Fruit fly (Drosophila melanogaster) whole organism, embryonic: ENCODE data around the gene CG34298.

Experiments
- Ada2b ChIP-seq: fragments of 200-800 bp; sonication (Bioruptor generic); IDR thresholded peaks from 2 replicates; pipeline ENCODE4 v1.3.6; 2022; ENCODE audit warnings: missing biosample characterization, missing genetic modification characterization
- Atf-2 ChIP-seq: fragments of 200-800 bp; sonication (Bioruptor generic); optimal IDR thresholded peaks from 2 replicates; lab custom pipeline; 2016; ENCODE audit warnings: missing biosample characterization, missing genetic modification characterization
- Atf3 ChIP-seq: fragments of 200-800 bp; sonication (Bioruptor generic); optimal IDR thresholded peaks from 3 replicates; lab custom pipeline; 2016; ENCODE audit warnings: missing biosample characterization, missing genetic modification characterization
- Awh ChIP-seq: fragments of 200-800 bp; sonication (Bioruptor generic); IDR thresholded peaks from 2 replicates; pipeline ENCODE4, ENCODE4 v1.3.6; 2022; ENCODE audit warnings: missing biosample characterization, missing genetic modification characterization
- BEAF-32 ChIP-seq: fragments of 200-800 bp; sonication (Bioruptor generic); optimal IDR thresholded peaks from 3 replicates; lab custom pipeline; 2017; ENCODE audit warnings: missing biosample characterization, missing genetic modification characterization, mild to moderate bottlenecking, moderate library complexity, missing genetic modification reagents
- CG10654 ChIP-seq: fragments of 200-800 bp; sonication (Bioruptor generic); optimal IDR thresholded peaks from 2 replicates; lab custom pipeline; 2016; ENCODE audit warnings: missing biosample characterization, missing genetic modification characterization
- CG11247 ChIP-seq: fragments of 200-800 bp; sonication (Bioruptor generic); IDR thresholded peaks from 2 replicates; pipeline ENCODE4 v1.3.6; 2022; ENCODE audit warnings: missing biosample characterization, missing genetic modification characterization
- CG11456 ChIP-seq: fragments of 200-800 bp; sonication (Bioruptor generic); IDR thresholded peaks from 3 replicates; pipeline ENCODE4 v1.3.6; 2022; ENCODE audit warnings: missing biosample characterization, missing genetic modification characterization
- CG14860 ChIP-seq: fragments of 200-800 bp; sonication (Bioruptor generic); IDR thresholded peaks from 3 replicates; pipeline ENCODE4 v1.3.6; 2022; ENCODE audit warnings: missing biosample characterization, missing genetic modification characterization; ENCODE audit not compliant: partially characterized antibody
- CG15601 ChIP-seq: fragments of 200-800 bp; sonication (Bioruptor generic); optimal IDR thresholded peaks from 3 replicates; lab custom pipeline; 2019; ENCODE audit warnings: missing biosample characterization, mild to moderate bottlenecking, missing genetic modification characterization, moderate library complexity
- CG1647 ChIP-seq: fragments of 200-800 bp; sonication (Bioruptor generic); optimal IDR thresholded peaks from 3 replicates; lab custom pipeline; 2016; ENCODE audit warnings: missing biosample characterization, missing genetic modification characterization
- CG17359 ChIP-seq: fragments of 200-800 bp; sonication (Bioruptor generic); optimal IDR thresholded peaks from 3 replicates; lab custom pipeline; 2018; ENCODE audit warnings: missing biosample characterization, mild to moderate bottlenecking, missing genetic modification characterization, moderate library complexity
- CG17802 ChIP-seq: fragments of 200-800 bp; sonication (Bioruptor generic); optimal IDR thresholded peaks from 2 replicates; lab custom pipeline; 2018; ENCODE audit warnings: missing biosample characterization, mild to moderate bottlenecking, missing genetic modification characterization, moderate library complexity
- CG18476 ChIP-seq: fragments of 200-800 bp; sonication (Bioruptor generic); optimal IDR thresholded peaks from 2 replicates; lab custom pipeline; 2016; ENCODE audit warnings: missing biosample characterization, mild to moderate bottlenecking, missing genetic modification characterization
- CG42726 ChIP-seq: fragments of 200-800 bp; sonication (Bioruptor generic); IDR thresholded peaks from 2 replicates; pipeline ENCODE4 v1.3.6; 2022; ENCODE audit warnings: missing biosample characterization, missing genetic modification characterization; ENCODE audit not compliant: partially characterized antibody
- CG9437 ChIP-seq: fragments of 200-800 bp; sonication (Bioruptor generic); optimal IDR thresholded peaks from 2 replicates; lab custom pipeline; 2018; ENCODE audit warnings: missing biosample characterization, mild to moderate bottlenecking, missing genetic modification characterization
- CG9797 ChIP-seq: fragments of 200-800 bp; sonication (Bioruptor generic); optimal IDR thresholded peaks from 3 replicates; lab custom pipeline; 2018; ENCODE audit warnings: missing biosample characterization, mild to moderate bottlenecking, missing genetic modification characterization
- Camta ChIP-seq: fragments of 200-800 bp; sonication (Bioruptor generic); optimal IDR thresholded peaks from 2 replicates; lab custom pipeline; 2016; ENCODE audit warnings: missing biosample characterization, missing genetic modification characterization
- Dad ChIP-seq: fragments of 200-800 bp; sonication (Bioruptor generic); optimal IDR thresholded peaks from 3 replicates; lab custom pipeline; 2016; ENCODE audit warnings: missing biosample characterization, missing genetic modification characterization
- Eip74EF ChIP-seq, 2 experiments: fragments of 200-800 bp in 1 of 2; fragments of >200 bp in 1 of 2; sonication (Bioruptor generic) in 1 of 2; optimal IDR thresholded peaks; 2 replicates each; lab custom pipeline; 2017 to 2019; ENCODE audit warnings: missing biosample characterization in 2 of 2, missing genetic modification characterization in 2 of 2, mild to moderate bottlenecking in 1 of 2, moderate library complexity in 1 of 2
- Ets97D ChIP-seq: fragments of 200-800 bp; sonication (Bioruptor generic); optimal IDR thresholded peaks from 3 replicates; lab custom pipeline; 2016; ENCODE audit warnings: missing biosample characterization, missing genetic modification characterization
- Fer1 ChIP-seq: fragments of 200-800 bp; sonication (Bioruptor generic); optimal IDR thresholded peaks from 2 replicates; lab custom pipeline; 2017; ENCODE audit warnings: missing biosample characterization, mild to moderate bottlenecking, missing genetic modification characterization
- Gug ChIP-seq: fragments of 200-800 bp; sonication (Bioruptor generic); IDR thresholded peaks from 4 replicates; pipeline ENCODE4 v1.3.6; 2022; ENCODE audit warnings: missing biosample characterization, missing genetic modification characterization
- H15 ChIP-seq: fragments of 200-800 bp; sonication (Bioruptor generic); IDR thresholded peaks from 3 replicates; pipeline ENCODE4 v1.3.6; 2022; ENCODE audit warnings: missing biosample characterization, missing genetic modification characterization
- NFAT ChIP-seq: fragments of 200-800 bp; sonication (Bioruptor generic); IDR thresholded peaks from 2 replicates; pipeline ENCODE4 v1.3.6; 2022; ENCODE audit warnings: missing biosample characterization, missing genetic modification characterization
- Nf-YB ChIP-seq: fragments of 200-800 bp; sonication (Bioruptor generic); optimal IDR thresholded peaks from 3 replicates; lab custom pipeline; 2019; ENCODE audit warnings: missing biosample characterization, mild to moderate bottlenecking, missing genetic modification characterization, moderate library complexity
- Trl ChIP-seq, 3 experiments: fragments of >200 bp in 2 of 3; fragments of 200-800 bp in 1 of 3; sonication (Bioruptor generic) in 1 of 3; optimal IDR thresholded peaks; 2 replicates in 1 of 3; 3 replicates in 2 of 3; lab custom pipeline; 2016 to 2017; ENCODE audit warnings: missing biosample characterization in 1 of 3, missing genetic modification characterization in 1 of 3
- crp ChIP-seq, 2 experiments: fragments of 200-800 bp; sonication (Bioruptor generic); optimal IDR thresholded peaks; 2 replicates in 1 of 2; 3 replicates in 1 of 2; lab custom pipeline; 2017; ENCODE audit warnings: missing biosample characterization in 2 of 2, missing genetic modification characterization in 2 of 2, mild to moderate bottlenecking in 1 of 2, moderate library complexity in 1 of 2
- dysf ChIP-seq: fragments of 200-800 bp; sonication (Bioruptor generic); IDR thresholded peaks from 3 replicates; pipeline ENCODE4 v1.3.6; 2022; ENCODE audit warnings: missing biosample characterization, missing genetic modification characterization
- gce ChIP-seq: fragments of 200-800 bp; sonication (Bioruptor generic); IDR thresholded peaks from 3 replicates; pipeline ENCODE4 v1.3.6; 2022; ENCODE audit warnings: missing biosample characterization, missing genetic modification characterization
- grau ChIP-seq: fragments of 200-800 bp; optimal IDR thresholded peaks from 3 replicates; lab custom pipeline; 2019; ENCODE audit warnings: missing biosample characterization, mild to moderate bottlenecking, missing genetic modification characterization, moderate library complexity
- ind ChIP-seq: fragments of 200-800 bp; sonication (Bioruptor generic); optimal IDR thresholded peaks from 3 replicates; lab custom pipeline; 2016; ENCODE audit warnings: missing biosample characterization, missing genetic modification characterization
- maf-S ChIP-seq: fragments of 200-800 bp; sonication (Bioruptor generic); optimal IDR thresholded peaks from 2 replicates; lab custom pipeline; 2016; ENCODE audit warnings: missing biosample characterization, missing genetic modification characterization
- nom ChIP-seq: fragments of 200-800 bp; sonication (Bioruptor generic); optimal IDR thresholded peaks from 2 replicates; lab custom pipeline; 2017; ENCODE audit warnings: missing biosample characterization, missing genetic modification characterization, mild to moderate bottlenecking, moderate library complexity, missing genetic modification reagents
- onecut ChIP-seq: fragments of 200-800 bp; sonication (Bioruptor generic); IDR thresholded peaks from 2 replicates; pipeline ENCODE4 v1.3.6; 2022; ENCODE audit warnings: missing biosample characterization, missing genetic modification characterization
- pum ChIP-seq: fragments of 200-800 bp; sonication (Bioruptor generic); optimal IDR thresholded peaks from 2 replicates; lab custom pipeline; 2016; ENCODE audit warnings: missing biosample characterization, missing genetic modification characterization
- sc ChIP-seq, 3 experiments: fragments of >200 bp in 2 of 3; fragments of 200-800 bp in 1 of 3; sonication (Bioruptor generic) in 1 of 3; optimal IDR thresholded peaks; 2 replicates in 2 of 3; 3 replicates in 1 of 3; lab custom pipeline; 2017; ENCODE audit warnings: mild to moderate bottlenecking in 1 of 3, missing biosample characterization in 1 of 3, missing genetic modification characterization in 1 of 3, missing genetic modification reagents in 1 of 3
- tll ChIP-seq, 2 experiments: fragments of 200-800 bp in 1 of 2; fragments of >200 bp in 1 of 2; sonication (Bioruptor generic) in 1 of 2; optimal IDR thresholded peaks; 2 replicates each; lab custom pipeline; 2017 to 2019; ENCODE audit warnings: missing biosample characterization in 2 of 2, missing genetic modification characterization in 2 of 2, mild to moderate bottlenecking in 1 of 2, moderate library complexity in 1 of 2
- trem ChIP-seq: fragments of 200-800 bp; optimal IDR thresholded peaks from 3 replicates; lab custom pipeline; 2019; ENCODE audit warnings: missing biosample characterization, mild to moderate bottlenecking, missing genetic modification characterization, moderate library complexity
- usp ChIP-seq: fragments of >200 bp; optimal IDR thresholded peaks from 2 replicates; lab custom pipeline; 2017; ENCODE audit warnings: missing biosample characterization, missing genetic modification characterization
- zen ChIP-seq: fragments of 200-800 bp; sonication (Bioruptor generic); optimal IDR thresholded peaks from 3 replicates; lab custom pipeline; 2018; ENCODE audit warnings: missing biosample characterization, mild to moderate bottlenecking, missing genetic modification characterization, moderate library complexity
- zf30C ChIP-seq: fragments of 200-800 bp; sonication (Bioruptor generic); optimal IDR thresholded peaks from 3 replicates; lab custom pipeline; 2018; ENCODE audit warnings: missing biosample characterization, mild to moderate bottlenecking, missing genetic modification characterization

Gene CG34298

DNA sequence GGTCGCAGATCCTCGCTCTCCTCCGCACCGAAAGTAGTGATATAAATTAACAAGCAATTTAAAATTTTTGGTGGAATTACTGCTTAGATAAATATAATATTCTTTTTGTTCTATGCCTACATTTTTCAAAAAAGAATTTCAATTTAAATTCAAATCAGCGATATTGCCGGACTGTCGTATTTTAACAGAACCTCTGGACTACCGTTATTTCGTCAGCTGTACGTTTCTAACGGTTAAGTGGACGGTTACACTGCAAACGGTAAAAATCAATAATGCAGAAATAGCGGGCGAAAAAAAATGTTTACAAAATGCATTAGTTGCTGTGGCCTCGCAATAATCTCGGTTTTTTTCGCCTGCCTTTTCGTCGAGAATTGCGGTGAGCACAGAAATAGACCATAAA is 691 bp downstream of the CG34298 start, which contains the start of gene Tace (continued):
- TF ChIP-seq BEAF-32 (GFP tag; lab: Kevin White, UChicago) (peak; percentile 7), CG11456 (GFP tag; lab: Robert Waterston, UW) (no peak), Atf-2 (GFP tag; lab: Kevin White, UChicago) (no peak), Trl (optimal IDR thresholded peaks at IDR 0.05; lab: Kevin White, UChicago) (no peak), Trl (GFP tag; optimal IDR thresholded peaks at IDR 0.05; lab: Kevin White, UChicago) (no peak), CG15601 (tag; lab: Kevin White, UChicago) (no peak), Nf-YB (no peak), CG9797 (GFP tag; lab: Kevin White, UChicago) (peak; percentile 15), NFAT (GFP tag; lab: Robert Waterston, UW) (no peak), CG42726 (GFP tag; lab: Robert Waterston, UW) (no peak), Ada2b (no peak), Fer1 (GFP tag; lab: Kevin White, UChicago) (no peak), Awh (no peak), Gug (GFP tag; lab: Robert Waterston, UW) (no peak), pum (GFP tag; lab: Kevin White, UChicago) (no peak), CG1647 (GFP tag; lab: Kevin White, UChicago) (no peak), dysf (GFP tag; lab: Robert Waterston, UW) (no peak), maf-S (no peak), CG14860 (GFP tag; lab: Robert Waterston, UW) (no peak), Dad (no peak), zf30C (GFP tag; lab: Kevin White, UChicago) (peak; percentile 7), Eip74EF (GFP tag; optimal IDR thresholded peaks at IDR 0.05; lab: Kevin White, UChicago) (no peak), H15 (GFP tag; lab: Robert Waterston, UW) (no peak), sc (optimal IDR thresholded peaks at IDR 0.05; lab: Kevin White, UChicago) (no peak), sc (GFP tag; optimal IDR thresholded peaks at IDR 0.05; lab: Kevin White, UChicago) (no peak), nom (GFP tag; lab: Kevin White, UChicago) (no peak), crp (GFP tag; optimal IDR thresholded peaks at IDR 0.05; lab: Kevin White, UChicago) (peak in 1 of 2 experiments; percentile 36), CG18476 (GFP tag; lab: Kevin White, UChicago) (no peak), gce (no peak), zen (tag; lab: Kevin White, UChicago) (peak; percentile 48), Camta (no peak), trem (tag; lab: Kevin White, UChicago) (peak; percentile 31), ind (no peak), grau (no peak), CG9437 (GFP tag; lab: Kevin White, UChicago) (no peak), Ets97D (GFP tag; lab: Kevin White, UChicago) (no peak), CG11247 (GFP tag; lab: Robert Waterston, UW) (no peak), CG10654 (GFP tag; lab: Kevin White, UChicago) (no peak), CG17359 (tag; lab: Kevin White, UChicago) (no peak), Atf3 (no peak), CG17802 (tag; lab: Kevin White, UChicago) (no peak), usp (GFP tag; lab: Kevin White, UChicago) (no peak), tll (GFP tag; optimal IDR thresholded peaks at IDR 0.05; lab: Kevin White, UChicago) (no peak), onecut (peak; percentile 100)
